Worm (Caenorhabditis elegans) whole organism, late embryonic: Measurements from ENCODE around the gene ctl-3.
"Not testable (repeated sequence)": the region's sequence is repeated elsewhere in the genome, so short reads cannot be mapped to it uniquely, and the experiment has no call there.

Source experiments
- ceh-9 ChIP-seq: sonication (generic microtip); optimal IDR thresholded peaks from 2 replicates; lab custom pipeline; 2016; ENCODE audit warnings: mild to moderate bottlenecking, missing genetic modification characterization, inconsistent platforms, missing compliant biosample characterization
- dmd-4 ChIP-seq: sonication (generic microtip); optimal IDR thresholded peaks from 2 replicates; lab custom pipeline; 2016; ENCODE audit warnings: borderline replicate concordance, missing genetic modification characterization, missing compliant biosample characterization
- elt-2 ChIP-seq: sonication (generic microtip); optimal IDR thresholded peaks from 2 replicates; lab custom pipeline; 2016; ENCODE audit warnings: missing genetic modification reagents, missing genetic modification characterization, missing compliant biosample characterization
- lim-6 ChIP-seq: sonication (generic microtip); optimal IDR thresholded peaks from 2 replicates; lab custom pipeline; 2016; ENCODE audit warnings: missing genetic modification characterization, missing compliant biosample characterization
- pqm-1 ChIP-seq: sonication (generic microtip); optimal IDR thresholded peaks from 2 replicates; lab custom pipeline; 2016; ENCODE audit warnings: missing genetic modification characterization, missing compliant biosample characterization
- unc-42 ChIP-seq: sonication (generic microtip); optimal IDR thresholded peaks from 2 replicates; lab custom pipeline; 2016; ENCODE audit warnings: missing genotype, missing genetic modification characterization, missing compliant biosample characterization
- unc-55 ChIP-seq: sonication (generic microtip); optimal IDR thresholded peaks from 2 replicates; lab custom pipeline; 2017; ENCODE audit warnings: missing biosample characterization, missing genetic modification reagents, missing genetic modification characterization

DNA sequence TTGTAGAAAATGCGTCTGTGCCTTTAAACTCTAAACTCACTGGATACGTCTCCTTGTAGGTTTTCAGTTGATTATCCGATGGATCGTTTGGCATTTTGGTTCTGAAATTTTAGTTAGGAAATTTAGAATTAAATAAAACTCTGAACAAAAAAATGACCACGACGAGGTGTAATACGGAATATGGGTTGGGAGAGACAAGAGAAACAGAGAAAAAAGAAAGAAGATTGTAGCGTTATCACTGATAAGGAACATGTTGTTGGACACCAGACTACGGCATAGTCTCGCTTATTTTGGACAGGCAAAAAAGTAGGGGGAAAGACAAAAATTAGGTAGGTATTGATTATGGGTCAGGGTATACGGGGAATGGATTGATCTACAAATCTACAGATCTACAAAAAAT lies 4.4 kb downstream of the ctl-3 start, which contains the start of gene ctl-1:
- TF ChIP-seq dmd-4 (tag; lab: Kevin White, UChicago); ceh-9 (tag; lab: Kevin White, UChicago); elt-2 (tag; lab: Kevin White, UChicago); pqm-1 (tag; lab: Kevin White, UChicago); lim-6; unc-42; unc-55: not testable (repeated sequence)
